Worm (Caenorhabditis elegans) whole organism, young adult: ENCODE data around the gene srx-36.

Experiments used
- Y53F4B.3 ChIP-seq: fragments of 200-800 bp; sonication (Bioruptor generic); IDR thresholded peaks from 2 replicates; pipeline ENCODE4 v1.3.6; 2022; ENCODE audit warnings: missing genetic modification reagents, missing genetic modification characterization, missing compliant biosample characterization
- Y56A3A.18 ChIP-seq: fragments of 200-800 bp; sonication (Bioruptor generic); IDR thresholded peaks from 2 replicates; pipeline ENCODE4 v1.3.6; 2022; ENCODE audit warnings: missing genetic modification reagents, missing genetic modification characterization, missing compliant biosample characterization
- ama-1 ChIP-seq, 3 experiments: fragments of 150-350 bp in 1 of 3; sonication (generic microtip) in 2 of 3; optimal IDR thresholded peaks; 2 replicates each; lab custom pipeline; 2014 to 2018; ENCODE audit warnings: missing biosample characterization in 2 of 3, missing genetic modification characterization in 2 of 3, missing genetic modification reagents in 2 of 3
- ceh-27 ChIP-seq: fragments of 200-800 bp; sonication (Bioruptor generic); optimal IDR thresholded peaks from 2 replicates; lab custom pipeline; 2018; ENCODE audit warnings: mild to moderate bottlenecking, missing genetic modification characterization, moderate library complexity, missing compliant biosample characterization
- lin-26 ChIP-seq: fragments of 200-800 bp; sonication (Bioruptor generic); IDR thresholded peaks from 2 replicates; pipeline ENCODE4 v1.3.6; 2022; ENCODE audit warnings: missing genetic modification reagents, missing genetic modification characterization, missing compliant biosample characterization
- rec-8 ChIP-seq, 2 experiments: sonication (generic microtip); optimal IDR thresholded peaks; 2 replicates each; lab custom pipeline; 2016; ENCODE audit warnings: mild to moderate bottlenecking in 2 of 2, missing genetic modification characterization in 2 of 2, missing genetic modification reagents in 2 of 2, missing genotype in 2 of 2, missing biosample characterization in 1 of 2, missing compliant biosample characterization in 1 of 2, moderate library complexity in 1 of 2
- ztf-22 ChIP-seq: fragments of 200-800 bp; sonication (Bioruptor generic); optimal IDR thresholded peaks from 2 replicates; lab custom pipeline; 2018; ENCODE audit warnings: mild to moderate bottlenecking, missing genetic modification characterization, moderate library complexity, missing compliant biosample characterization
- ztf-26 ChIP-seq: sonication (generic microtip); optimal IDR thresholded peaks from 2 replicates; lab custom pipeline; 2017; ENCODE audit warnings: missing genetic modification characterization, missing compliant biosample characterization

srx-36 gene

DNA sequence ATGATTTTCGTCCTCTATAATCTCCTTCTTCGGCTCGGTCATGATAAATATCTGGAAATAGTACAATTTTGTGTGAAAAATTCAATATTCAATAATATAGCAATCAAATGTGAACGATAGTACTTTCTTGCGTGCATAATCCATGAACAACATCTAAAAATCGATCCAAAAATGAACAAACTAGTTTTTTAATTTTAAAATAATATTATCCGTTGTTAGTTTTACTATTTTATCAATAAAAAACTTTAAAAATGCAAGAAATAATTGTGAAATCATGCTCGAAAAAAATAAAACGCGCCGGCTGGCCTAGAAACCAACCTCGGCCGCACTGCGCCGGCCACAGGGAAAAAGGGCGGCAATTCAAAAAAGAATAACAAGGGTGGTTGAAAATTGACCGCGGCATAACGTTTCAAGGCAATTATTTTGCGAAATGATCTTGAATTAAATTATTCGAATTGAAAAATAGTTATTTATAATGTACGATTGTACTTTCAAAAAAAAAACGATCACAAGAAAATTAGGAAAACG lies 46.2 kb downstream of the srx-36 start, which contains the start of gene mys-1 (continued):
- TF ChIP-seq Y56A3A.18 (GFP tag; lab: Robert Waterston, UW), result no peak
- no peak for TF ChIP-seq lin-26 (GFP tag; lab: Robert Waterston, UW)
- TF ChIP-seq ceh-27, result peak; percentile 13
- TF ChIP-seq ztf-26 (tag; lab: Kevin White, UChicago), result no peak
- TF ChIP-seq ztf-22 (GFP tag; lab: Kevin White, UChicago), result no peak
- TF ChIP-seq Y53F4B.3 (GFP tag; lab: Robert Waterston, UW), result no peak
- TF ChIP-seq ama-1 (optimal IDR thresholded peaks at IDR 0.05; lab: Kevin White, UChicago), result no peak
- no peak for TF ChIP-seq ama-1 (GFP tag; optimal IDR thresholded peaks at IDR 0.05; lab: Kevin White, UChicago)
- peak in 1 of 2 experiments; percentile 16 for TF ChIP-seq rec-8 (tag; optimal IDR thresholded peaks at IDR 0.05; lab: Kevin White, UChicago)
